Worm (Caenorhabditis elegans) whole organism, L4 larva: ENCODE measurements around the gene mcd-1.
A peak's percentile ranks its signal among the peaks of the same experiment; 100 is the strongest.

ENCODE experiments used
- D1046.2 ChIP-seq: fragments of 200-800 bp; sonication (Bioruptor generic); IDR thresholded peaks from 2 replicates; pipeline ENCODE4 v1.3.6; 2022; ENCODE audit warnings: missing genetic modification characterization, missing compliant biosample characterization
- F10B5.3 ChIP-seq: sonication (generic microtip); optimal IDR thresholded peaks from 2 replicates; lab custom pipeline; 2016; ENCODE audit warnings: mild to moderate bottlenecking, missing genetic modification characterization, missing compliant biosample characterization
- F37D6.2 ChIP-seq: sonication (generic microtip); optimal IDR thresholded peaks from 2 replicates; lab custom pipeline; 2016; ENCODE audit warnings: mild to moderate bottlenecking, missing genetic modification characterization, missing compliant biosample characterization
- F44E2.7 ChIP-seq: fragments of 200-800 bp; sonication (Bioruptor generic); IDR thresholded peaks from 2 replicates; pipeline ENCODE4 v2.1.2; 2022; ENCODE audit warnings: missing genetic modification characterization, missing compliant biosample characterization
- F49E8.2 ChIP-seq: sonication (generic microtip); optimal IDR thresholded peaks from 2 replicates; lab custom pipeline; 2016; ENCODE audit warnings: missing compliant biosample characterization, mild to moderate bottlenecking, missing genetic modification characterization, borderline replicate concordance
- Y105C5A.15 ChIP-seq: fragments of 200-800 bp; sonication (Bioruptor generic); IDR thresholded peaks from 2 replicates; pipeline ENCODE4 v1.3.6; 2022; ENCODE audit warnings: missing genetic modification characterization, missing compliant biosample characterization
- Y75B8A.6 ChIP-seq: fragments of 200-800 bp; sonication (Bioruptor generic); IDR thresholded peaks from 2 replicates; pipeline ENCODE4 v1.3.6; 2022; ENCODE audit warnings: missing genetic modification reagents, missing genetic modification characterization, missing compliant biosample characterization
- arid-1 ChIP-seq: fragments of 200-800 bp; sonication (Bioruptor generic); conservative IDR thresholded peaks from 2 replicates; pipeline ENCODE4 v1.3.6; 2022; ENCODE audit warnings: missing genetic modification reagents, missing genetic modification characterization, missing compliant biosample characterization
- ceh-28 ChIP-seq: fragments of 150-350 bp; optimal IDR thresholded peaks from 2 replicates; lab custom pipeline; 2014; ENCODE audit warnings: missing biosample characterization, missing genetic modification reagents, missing genetic modification characterization
- ceh-32 ChIP-seq: sonication (generic microtip); optimal IDR thresholded peaks from 2 replicates; lab custom pipeline; 2016; ENCODE audit warnings: mild to moderate bottlenecking, missing genetic modification characterization, missing compliant biosample characterization; ENCODE audit not compliant: poor library complexity
- daf-12 ChIP-seq: fragments of 150-350 bp; optimal IDR thresholded peaks from 2 replicates; lab custom pipeline; 2014; ENCODE audit warnings: missing biosample characterization, missing genetic modification reagents, missing genetic modification characterization
- dmd-9 ChIP-seq: fragments of 200-800 bp; sonication (Bioruptor generic); IDR thresholded peaks from 2 replicates; pipeline ENCODE4 v1.3.6; 2022; ENCODE audit warnings: missing genetic modification reagents, missing genetic modification characterization, missing compliant biosample characterization
- egl-27 ChIP-seq: sonication (generic microtip); optimal IDR thresholded peaks from 3 replicates; lab custom pipeline; 2017; ENCODE audit warnings: missing biosample characterization, missing genetic modification reagents, missing genetic modification characterization
- fkh-10 ChIP-seq: fragments of 150-350 bp; optimal IDR thresholded peaks from 2 replicates; lab custom pipeline; 2014; ENCODE audit warnings: missing biosample characterization, missing genetic modification reagents, missing genetic modification characterization
- fos-1 ChIP-seq: fragments of 150-350 bp; optimal IDR thresholded peaks from 2 replicates; lab custom pipeline; 2014; ENCODE audit warnings: missing biosample characterization, missing genetic modification characterization
- hif-1 ChIP-seq, 2 experiments: sonication (generic microtip); optimal IDR thresholded peaks; 2 replicates each; lab custom pipeline; 2016 to 2017; ENCODE audit warnings: missing compliant biosample characterization in 2 of 2, missing genetic modification characterization in 2 of 2, missing genetic modification reagents in 2 of 2, missing genotype in 2 of 2, mild to moderate bottlenecking in 1 of 2
- hlh-11 ChIP-seq: fragments of 200-800 bp; sonication (Bioruptor generic); optimal IDR thresholded peaks from 2 replicates; lab custom pipeline; 2018; ENCODE audit warnings: mild to moderate bottlenecking, missing genetic modification characterization, missing compliant biosample characterization
- hlh-30 ChIP-seq: sonication (generic microtip); optimal IDR thresholded peaks from 2 replicates; lab custom pipeline; 2017; ENCODE audit warnings: antibody characterized with exemption, mild to moderate bottlenecking, missing genetic modification characterization, missing compliant biosample characterization; ENCODE audit not compliant: insufficient read depth
- jun-1 ChIP-seq: fragments of 150-350 bp; optimal IDR thresholded peaks from 2 replicates; lab custom pipeline; 2014; ENCODE audit warnings: missing biosample characterization, missing genetic modification reagents, missing genetic modification characterization
- lin-13 ChIP-seq: fragments of 150-350 bp; optimal IDR thresholded peaks from 2 replicates; lab custom pipeline; 2014; ENCODE audit warnings: missing biosample characterization, missing genetic modification reagents, missing genetic modification characterization
- lin-29 ChIP-seq: fragments of 200-800 bp; sonication (Bioruptor generic); IDR thresholded peaks from 2 replicates; pipeline ENCODE4 v1.3.6; 2022; ENCODE audit warnings: missing genetic modification reagents, missing genetic modification characterization, missing compliant biosample characterization
- lin-38 ChIP-seq: fragments of 200-800 bp; sonication (Bioruptor generic); IDR thresholded peaks from 2 replicates; pipeline ENCODE4 v1.3.6; 2022; ENCODE audit warnings: missing genetic modification reagents, missing genetic modification characterization, missing compliant biosample characterization
- lsy-2 ChIP-seq, 2 experiments: fragments of 150-350 bp in 1 of 2; sonication (generic microtip) in 1 of 2; optimal IDR thresholded peaks; 2 replicates each; lab custom pipeline; 2014 to 2017; ENCODE audit warnings: missing biosample characterization in 2 of 2, missing genetic modification characterization in 2 of 2
- mdl-1 ChIP-seq, 2 experiments: fragments of 150-350 bp in 1 of 2; sonication (generic microtip) in 1 of 2; optimal IDR thresholded peaks; 2 replicates each; lab custom pipeline; 2014 to 2017; ENCODE audit warnings: missing biosample characterization in 2 of 2, missing genetic modification characterization in 2 of 2
- mep-1 ChIP-seq: fragments of 150-350 bp; sonication (generic microtip); optimal IDR thresholded peaks from 3 replicates; lab custom pipeline; 2014; ENCODE audit warnings: missing biosample characterization, missing genetic modification characterization
- nhr-11 ChIP-seq: fragments of 150-350 bp; optimal IDR thresholded peaks from 2 replicates; lab custom pipeline; 2014; ENCODE audit warnings: missing biosample characterization, missing genetic modification characterization
- nhr-25 ChIP-seq: sonication (generic microtip); optimal IDR thresholded peaks from 2 replicates; lab custom pipeline; 2017; ENCODE audit warnings: missing genetic modification characterization, mild to moderate bottlenecking, missing compliant biosample characterization, antibody characterized with exemption, moderate library complexity, borderline replicate concordance; ENCODE audit not compliant: insufficient read depth
- nhr-42 ChIP-seq: fragments of 200-800 bp; sonication (Bioruptor generic); IDR thresholded peaks from 2 replicates; pipeline ENCODE4 v1.3.6; 2022; ENCODE audit warnings: missing genetic modification characterization, missing compliant biosample characterization
- nhr-6 ChIP-seq: fragments of 150-350 bp; optimal IDR thresholded peaks from 2 replicates; lab custom pipeline; 2014; ENCODE audit warnings: missing biosample characterization, missing genetic modification characterization
- set-16 ChIP-seq: fragments of 200-800 bp; sonication (Bioruptor generic); IDR thresholded peaks from 2 replicates; pipeline ENCODE4 v1.3.6; 2022; ENCODE audit warnings: missing genetic modification reagents, missing genetic modification characterization, missing compliant biosample characterization
- skn-1 ChIP-seq: fragments of 150-350 bp; optimal IDR thresholded peaks from 2 replicates; lab custom pipeline; 2014; ENCODE audit warnings: missing biosample characterization, missing genetic modification characterization
- snpc-4 ChIP-seq: fragments of 150-350 bp; optimal IDR thresholded peaks from 2 replicates; lab custom pipeline; 2014; ENCODE audit warnings: missing biosample characterization, missing genetic modification characterization
- tra-1 ChIP-seq: fragments of 200-800 bp; sonication (Bioruptor generic); IDR thresholded peaks from 2 replicates; pipeline ENCODE4 v1.3.6; 2022; ENCODE audit warnings: missing genetic modification reagents, missing genetic modification characterization, missing compliant biosample characterization
- unc-130 ChIP-seq: sonication (generic microtip); optimal IDR thresholded peaks from 2 replicates; lab custom pipeline; 2016; ENCODE audit warnings: missing genetic modification reagents, missing genetic modification characterization, missing compliant biosample characterization
- unc-39 ChIP-seq: sonication (generic microtip); optimal IDR thresholded peaks from 2 replicates; lab custom pipeline; 2017; ENCODE audit warnings: missing biosample characterization, missing genetic modification characterization
- unc-62 ChIP-seq, 3 experiments: fragments of 150-350 bp in 1 of 3; sonication (generic microtip); optimal IDR thresholded peaks in 2 of 3; peaks in 1 of 3; 1 replicate in 1 of 3; 2 replicates in 2 of 3; lab custom pipeline; 2014 to 2017; ENCODE audit warnings: missing biosample characterization in 3 of 3, missing genetic modification characterization in 3 of 3, missing genetic modification reagents in 3 of 3, missing genotype in 1 of 3
- zip-2 ChIP-seq: fragments of 150-350 bp; optimal IDR thresholded peaks from 2 replicates; lab custom pipeline; 2014; ENCODE audit warnings: missing biosample characterization, missing genetic modification characterization
- ztf-11 ChIP-seq: fragments of 150-350 bp; optimal IDR thresholded peaks from 2 replicates; lab custom pipeline; 2014; ENCODE audit warnings: missing biosample characterization, missing genetic modification characterization
- ztf-7 ChIP-seq: fragments of 150-350 bp; optimal IDR thresholded peaks from 2 replicates; lab custom pipeline; 2014; ENCODE audit warnings: missing biosample characterization, missing genetic modification characterization

mcd-1 gene

ce11 chrII:13882405-13882804, 5.9 kb upstream of the mcd-1 start, which contains the start of gene hda-10:
Gene hda-10 (plus strand): TSS chrII:13882705.
- peak in 1 of 2 experiments; percentile 77 for TF ChIP-seq unc-62 (GFP tag; optimal IDR thresholded peaks at IDR 0.05 in 1 of 2; lab: Kevin White, UChicago)
- no peak for TF ChIP-seq unc-62 (tag; optimal IDR thresholded peaks at IDR 0.05; lab: Kevin White, UChicago)
- no peak for TF ChIP-seq Y105C5A.15 (GFP tag; lab: Robert Waterston, UW)
- TF ChIP-seq, all 104 proteins: peak for 1

- TF ChIP-seq Y75B8A.6 (GFP tag; lab: Robert Waterston, UW) (no peak), egl-27 (tag; lab: Kevin White, UChicago) (no peak), tra-1 (GFP tag; lab: Robert Waterston, UW) (no peak), arid-1 (no peak), set-16 (GFP tag; lab: Robert Waterston, UW) (peak; percentile 90), snpc-4 (tag; lab: Kevin White, UChicago) (no peak), skn-1 (tag; lab: Kevin White, UChicago) (no peak), unc-130 (GFP tag; lab: Kevin White, UChicago) (no peak)
Observed at ce11 chrII:13886431-13886830, 1.9 kb upstream of the mcd-1 start.

- TF ChIP-seq set-16 (GFP tag; lab: Robert Waterston, UW): peak; percentile 98
- TF ChIP-seq nhr-42: 0 out of 2 replicates have a peak, but pooled peaks have one; percentile 50
- TF ChIP-seq dmd-9 (GFP tag; lab: Robert Waterston, UW): no peak
- TF ChIP-seq zip-2 (tag; lab: Kevin White, UChicago): no peak
Observed at ce11 chrII:13896279-13896774, 8.0 kb downstream of the mcd-1 start.

ce11 chrII:13899777-13900176, 11.4 kb downstream of the mcd-1 start:
- TF ChIP-seq mep-1 (tag; lab: Kevin White, UChicago): no peak
- peak; percentile 83 for TF ChIP-seq ceh-28 (tag; lab: Kevin White, UChicago)

ce11 chrII:13902014-13902413, 13.7 kb downstream of the mcd-1 start, which contains the start of gene W02B8.1:
Gene W02B8.1 (minus strand): TSS chrII:13902114.
- no peak for TF ChIP-seq jun-1
- TF ChIP-seq unc-62 (GFP tag; optimal IDR thresholded peaks at IDR 0.05 in 1 of 2; lab: Kevin White, UChicago): peak in 1 of 2 experiments; percentile 86
- no peak for TF ChIP-seq unc-62 (tag; optimal IDR thresholded peaks at IDR 0.05; lab: Kevin White, UChicago)
- TF ChIP-seq mep-1 (tag; lab: Kevin White, UChicago): no peak
- TF ChIP-seq D1046.2 (GFP tag; lab: Robert Waterston, UW): no peak

ce11 chrII:13903482-13903881, 15.1 kb downstream of the mcd-1 start:
- TF ChIP-seq nhr-11 (tag; lab: Kevin White, UChicago) (peak; percentile 10), F37D6.2 (no peak), hif-1 (tag; optimal IDR thresholded peaks at IDR 0.05; lab: Kevin White, UChicago) (no peak), ceh-32 (tag; lab: Kevin White, UChicago) (no peak), arid-1 (no peak), daf-12 (tag; lab: Kevin White, UChicago) (no peak), ztf-7 (no peak), fkh-10 (no peak), mdl-1 (tag; optimal IDR thresholded peaks at IDR 0.05; lab: Kevin White, UChicago) (peak in 1 of 2 experiments; percentile 26), F49E8.2 (tag; lab: Kevin White, UChicago) (no peak), lin-29 (GFP tag; lab: Robert Waterston, UW) (no peak), F44E2.7 (GFP tag; lab: Robert Waterston, UW) (no peak), zip-2 (tag; lab: Kevin White, UChicago) (no peak), lin-13 (GFP tag; lab: Kevin White, UChicago) (no peak), Y75B8A.6 (GFP tag; lab: Robert Waterston, UW) (no peak), hlh-11 (tag; lab: Kevin White, UChicago) (no peak), nhr-6 (no peak), unc-62 (GFP tag; optimal IDR thresholded peaks at IDR 0.05 in 1 of 2; lab: Kevin White, UChicago) (peak in 1 of 2 experiments; percentile 93), unc-62 (tag; optimal IDR thresholded peaks at IDR 0.05; lab: Kevin White, UChicago) (no peak), fos-1 (tag; lab: Kevin White, UChicago) (no peak), ztf-11 (tag; lab: Kevin White, UChicago) (no peak), nhr-42 (no peak), unc-39 (tag; lab: Kevin White, UChicago) (no peak), nhr-25 (tag; lab: Kevin White, UChicago) (no peak), F10B5.3 (tag; lab: Kevin White, UChicago) (no peak), lsy-2 (tag; optimal IDR thresholded peaks at IDR 0.05; lab: Kevin White, UChicago) (peak in 1 of 2 experiments; percentile 28), lin-38 (GFP tag; lab: Robert Waterston, UW) (no peak), hlh-30 (tag; lab: Kevin White, UChicago) (peak; percentile 8), dmd-9 (GFP tag; lab: Robert Waterston, UW) (no peak)
